Fruit fly (Drosophila melanogaster): ENCODE results near the gene CG9458.

CG9458 gene

dm6 chr3R:9808946-9809545 lies 10.6 kb downstream of the CG9458 start, which contains the start of gene FBXO11 (continued):
- TF ChIP-seq CG17829 (tag; optimal IDR thresholded peaks at IDR 0.05) (peak; percentile 11), pros (GFP tag; optimal IDR thresholded peaks at IDR 0.05) (no peak), fd96Cb (tag; optimal IDR thresholded peaks at IDR 0.05) (no peak), pfk (GFP tag; optimal IDR thresholded peaks at IDR 0.05) (no peak), CoRest (tag; optimal IDR thresholded peaks at IDR 0.05) (peak; percentile 6), CG33213 (GFP tag; optimal IDR thresholded peaks at IDR 0.05) (no peak), CG13123 (GFP tag; optimal IDR thresholded peaks at IDR 0.05) (no peak), ham (GFP tag; IDR thresholded peaks at IDR 0.05) (no peak), CTCF (GFP tag; optimal IDR thresholded peaks at IDR 0.05) (no peak), YL-1 (GFP tag; optimal IDR thresholded peaks at IDR 0.05) (peak; percentile 98), phol (tag; optimal IDR thresholded peaks at IDR 0.05) (no peak), Six4 (GFP tag; optimal IDR thresholded peaks at IDR 0.05) (no peak), Nf-YA (GFP tag; IDR thresholded peaks at IDR 0.05) (no peak), Sox102F (GFP tag; optimal IDR thresholded peaks at IDR 0.05) (no peak), Nf-YC (tag; optimal IDR thresholded peaks at IDR 0.05) (peak; percentile 90), fd64A (GFP tag; optimal IDR thresholded peaks at IDR 0.05) (no peak), mld (GFP tag; IDR thresholded peaks at IDR 0.05; ENCODE audit: partially characterized antibody) (no peak), ftz-f1 (GFP tag; optimal IDR thresholded peaks at IDR 0.05) (no peak), lola (GFP tag; optimal IDR thresholded peaks at IDR 0.05) (no peak), CG2875 (GFP tag; optimal IDR thresholded peaks at IDR 0.05) (no peak), CG7839 (tag; optimal IDR thresholded peaks at IDR 0.05) (no peak), caup (GFP tag; optimal IDR thresholded peaks at IDR 0.05; ENCODE audit: severe bottlenecking) (peak; percentile 15), HLH4C (GFP tag; IDR thresholded peaks at IDR 0.05; ENCODE audit: partially characterized antibody) (peak; percentile 52; the same call in 2 of the 3 replicates), CG34224 (GFP tag; IDR thresholded peaks at IDR 0.05; ENCODE audit: partially characterized antibody) (peak; percentile 16; the same call in 1 of the 3 replicates), CG7357 (GFP tag; IDR thresholded peaks at IDR 0.05) (no peak), CG17802 (tag; optimal IDR thresholded peaks at IDR 0.05) (no peak), zfh1 (GFP tag; IDR thresholded peaks at IDR 0.05) (no peak), CG13775 (GFP tag; optimal IDR thresholded peaks at IDR 0.05) (no peak), Elba2 (GFP tag; optimal IDR thresholded peaks at IDR 0.05) (peak; percentile 55), CG18599 (GFP tag; optimal IDR thresholded peaks at IDR 0.05) (no peak), CG7928 (GFP tag; optimal IDR thresholded peaks at IDR 0.05) (no peak), HmgD (GFP tag; optimal IDR thresholded peaks at IDR 0.05) (peak; percentile 75), Abd-B (GFP tag; optimal IDR thresholded peaks at IDR 0.05) (no peak), gcm2 (GFP tag; optimal IDR thresholded peaks at IDR 0.05) (no peak), CG14860 (GFP tag; IDR thresholded peaks at IDR 0.05; ENCODE audit: partially characterized antibody) (no peak), dan (GFP tag; IDR thresholded peaks at IDR 0.05) (no peak), BEAF-32 (GFP tag; optimal IDR thresholded peaks at IDR 0.05) (peak; percentile 67), CG7745 (tag; optimal IDR thresholded peaks at IDR 0.05) (no peak), CG3407 (GFP tag; optimal IDR thresholded peaks at IDR 0.05) (no peak), pho (GFP tag; optimal IDR thresholded peaks at IDR 0.05) (no peak), CrebB (tag; optimal IDR thresholded peaks at IDR 0.05) (no peak), Hand (GFP tag; optimal IDR thresholded peaks at IDR 0.05) (no peak), Sry-β (GFP tag; optimal IDR thresholded peaks at IDR 0.05) (no peak), CG11695 (GFP tag; IDR thresholded peaks at IDR 0.05) (no peak), CG14710 (tag; optimal IDR thresholded peaks at IDR 0.05) (peak; percentile 36), TFAM (GFP tag; optimal IDR thresholded peaks at IDR 0.05) (no peak), nom (GFP tag; optimal IDR thresholded peaks at IDR 0.05) (peak; percentile 90), gem (tag; optimal IDR thresholded peaks at IDR 0.05) (no peak), hbn (GFP tag; IDR thresholded peaks at IDR 0.05; ENCODE audit: partially characterized antibody) (peak; percentile 62)
